Worm (Caenorhabditis elegans): ENCODE measurements around the gene R01E6.5.

The R01E6.5 gene

ce11 chrX:13542757-13543156 lies 5.9 kb downstream of the R01E6.5 start (continued):
- TF ChIP-seq hlh-17 (GFP tag; optimal IDR thresholded peaks at IDR 0.05; ENCODE audit: borderline replicate concordance) (no peak), nhr-84 (tag; optimal IDR thresholded peaks at IDR 0.05) (no peak), grh-1 (GFP tag; IDR thresholded peaks at IDR 0.05) (no peak), nhr-47 (tag; optimal IDR thresholded peaks at IDR 0.05) (peak; percentile 12), C04F5.9 (tag; optimal IDR thresholded peaks at IDR 0.05) (no peak), lin-15B (tag; optimal IDR thresholded peaks at IDR 0.05) (no peak), mdl-1 (tag; optimal IDR thresholded peaks at IDR 0.05) (peak in 1 of 2 experiments; percentile 21), lin-13 (GFP tag; optimal IDR thresholded peaks at IDR 0.05) (no peak), xbp-1 (tag; optimal IDR thresholded peaks at IDR 0.05) (no peak), dpl-1 (GFP tag; optimal IDR thresholded peaks at IDR 0.05) (no peak), ets-5 (GFP tag; IDR thresholded peaks at IDR 0.05) (no peak), mab-9 (GFP tag; IDR thresholded peaks at IDR 0.05) (no peak), swsn-7 (tag; optimal IDR thresholded peaks at IDR 0.05) (no peak), pax-3 (tag; optimal IDR thresholded peaks at IDR 0.05) (no peak), blmp-1 (tag; optimal IDR thresholded peaks at IDR 0.05) (peak; percentile 73), dsc-1 (tag; optimal IDR thresholded peaks at IDR 0.05) (no peak), C34B4.2 (tag; optimal IDR thresholded peaks at IDR 0.05) (no peak), nhr-237 (tag; optimal IDR thresholded peaks at IDR 0.05) (no peak), unc-62 (GFP tag; optimal IDR thresholded peaks at IDR 0.05) (no peak), tbx-2 (tag; optimal IDR thresholded peaks at IDR 0.05) (peak; percentile 7), ama-1 (optimal IDR thresholded peaks at IDR 0.05) (no peak), aly-2 (tag; optimal IDR thresholded peaks at IDR 0.05) (no peak), elt-3 (tag; optimal IDR thresholded peaks at IDR 0.05) (peak in 1 of 6 experiments; percentile 15), isw-1 (GFP tag; IDR thresholded peaks at IDR 0.05) (no peak)

ce11 chrX:13543350-13543749 lies 6.5 kb downstream of the R01E6.5 start:
- TF ChIP-seq lsy-2 (tag; optimal IDR thresholded peaks at IDR 0.05) (peak in 1 of 2 experiments; percentile 2), lin-35 (GFP tag; optimal IDR thresholded peaks at IDR 0.05) (peak in 1 of 2 experiments; percentile 8), irx-1 (tag; optimal IDR thresholded peaks at IDR 0.05) (no peak)

ce11 chrX:13544544-13545021 lies 7.7 kb downstream of the R01E6.5 start:
- TF ChIP-seq nhr-84 (tag; optimal IDR thresholded peaks at IDR 0.05) (no peak), unc-62 (GFP tag; optimal IDR thresholded peaks at IDR 0.05) (no peak), lin-39 (tag; optimal IDR thresholded peaks at IDR 0.05) (no peak), nhr-20 (tag; optimal IDR thresholded peaks at IDR 0.05) (peak; percentile 23), mep-1 (tag; optimal IDR thresholded peaks at IDR 0.05) (no peak), zip-4 (GFP tag; optimal IDR thresholded peaks at IDR 0.05) (no peak), lsy-2 (tag; optimal IDR thresholded peaks at IDR 0.05) (peak in 1 of 2 experiments; percentile 50), pax-3 (tag; optimal IDR thresholded peaks at IDR 0.05) (no peak), nhr-47 (tag; optimal IDR thresholded peaks at IDR 0.05) (peak; percentile 42), blmp-1 (tag; optimal IDR thresholded peaks at IDR 0.05) (peak; percentile 26), hlh-17 (GFP tag; optimal IDR thresholded peaks at IDR 0.05; ENCODE audit: borderline replicate concordance) (no peak), nhr-77 (tag; optimal IDR thresholded peaks at IDR 0.05) (no peak), nhr-90 (tag; optimal IDR thresholded peaks at IDR 0.05; ENCODE audit: poor library complexity) (peak; percentile 22), mef-2 (tag; optimal IDR thresholded peaks at IDR 0.05) (no peak), snpc-4 (tag; optimal IDR thresholded peaks at IDR 0.05) (no peak), nhr-85 (tag) (peak; percentile 51), lin-14 (GFP tag; optimal IDR thresholded peaks at IDR 0.05) (peak; percentile 39), hpl-2 (GFP tag; optimal IDR thresholded peaks at IDR 0.05) (no peak), efl-1 (optimal IDR thresholded peaks at IDR 0.05) (no peak), efl-1 (GFP tag; optimal IDR thresholded peaks at IDR 0.05 in 1 of 2) (peak in 1 of 2 experiments; percentile 73), C04F5.9 (tag; optimal IDR thresholded peaks at IDR 0.05) (no peak), sox-4 (tag; optimal IDR thresholded peaks at IDR 0.05) (no peak), aha-1 (tag; optimal IDR thresholded peaks at IDR 0.05) (no peak), isw-1 (GFP tag; IDR thresholded peaks at IDR 0.05) (no peak), elt-3 (tag; optimal IDR thresholded peaks at IDR 0.05) (peak in 1 of 6 experiments; percentile 60), pag-3 (tag; optimal IDR thresholded peaks at IDR 0.05; ENCODE audit: borderline replicate concordance, insufficient read depth) (no peak), ama-1 (optimal IDR thresholded peaks at IDR 0.05) (peak; percentile 68), unc-86 (tag; optimal IDR thresholded peaks at IDR 0.05) (peak; percentile 33), jun-1 (tag; optimal IDR thresholded peaks at IDR 0.05) (no peak), C16A3.4 (tag; optimal IDR thresholded peaks at IDR 0.05) (peak; percentile 33), mdl-1 (tag; optimal IDR thresholded peaks at IDR 0.05) (no peak), tbx-2 (tag; optimal IDR thresholded peaks at IDR 0.05) (no peak), unc-98 (GFP tag; IDR thresholded peaks at IDR 0.05) (no peak), grh-1 (GFP tag; IDR thresholded peaks at IDR 0.05) (no peak), egl-13 (tag; optimal IDR thresholded peaks at IDR 0.05) (peak; percentile 32)

Data from whole organism, L1 larva.